Worm (Caenorhabditis elegans): ENCODE results near the gene C07D10.6.

- TF ChIP-seq ama-1 (optimal IDR thresholded peaks at IDR 0.05): no peak
- TF ChIP-seq tra-4 (tag; optimal IDR thresholded peaks at IDR 0.05): no peak
- no peak for TF ChIP-seq hmg-4 (GFP tag; optimal IDR thresholded peaks at IDR 0.05)
- no peak for TF ChIP-seq B0310.2 (tag; optimal IDR thresholded peaks at IDR 0.05)
- no peak for TF ChIP-seq hnd-1 (tag; optimal IDR thresholded peaks at IDR 0.05)
- TF ChIP-seq ceh-13 (GFP tag; optimal IDR thresholded peaks at IDR 0.05): no peak
- peak; percentile 12 for TF ChIP-seq ceh-36 (tag; optimal IDR thresholded peaks at IDR 0.05)
- no peak for TF ChIP-seq F13C5.2 (tag; optimal IDR thresholded peaks at IDR 0.05)
- TF ChIP-seq flt-1 (GFP tag; IDR thresholded peaks at IDR 0.05): no peak
Observed at ce11 chrII:7353027-7353426, 26.1 kb upstream of the C07D10.6 start.

Data from whole organism, early embryonic.